Worm (Caenorhabditis elegans) whole organism, late embryonic: ENCODE measurements around the gene T20D4.11.

Experiments used
- K09A11.1 ChIP-seq: sonication (generic microtip); optimal IDR thresholded peaks from 2 replicates; lab custom pipeline; 2017; ENCODE audit warnings: antibody characterized with exemption, mild to moderate bottlenecking, missing genetic modification characterization, missing compliant biosample characterization; ENCODE audit not compliant: insufficient read depth
- ama-1 ChIP-seq: fragments of 150-350 bp; optimal IDR thresholded peaks from 2 replicates; lab custom pipeline; 2014
- dmd-4 ChIP-seq: sonication (generic microtip); optimal IDR thresholded peaks from 2 replicates; lab custom pipeline; 2016; ENCODE audit warnings: borderline replicate concordance, missing genetic modification characterization, missing compliant biosample characterization
- gmeb-2 ChIP-seq: sonication (generic microtip); optimal IDR thresholded peaks from 2 replicates; lab custom pipeline; 2016; ENCODE audit warnings: missing genetic modification characterization, inconsistent platforms, missing compliant biosample characterization
- nfya-1 ChIP-seq: sonication (generic microtip); optimal IDR thresholded peaks from 2 replicates; lab custom pipeline; 2017; ENCODE audit warnings: missing genetic modification characterization, mild to moderate bottlenecking, missing compliant biosample characterization, antibody characterized with exemption, moderate library complexity
- rnt-1 ChIP-seq: sonication (generic microtip); optimal IDR thresholded peaks from 2 replicates; lab custom pipeline; 2016; ENCODE audit warnings: missing genetic modification characterization, missing compliant biosample characterization
- tbx-2 ChIP-seq: sonication (generic microtip); optimal IDR thresholded peaks from 2 replicates; lab custom pipeline; 2016; ENCODE audit warnings: missing genetic modification characterization, missing compliant biosample characterization
- unc-55 ChIP-seq: sonication (generic microtip); optimal IDR thresholded peaks from 2 replicates; lab custom pipeline; 2017; ENCODE audit warnings: missing biosample characterization, missing genetic modification reagents, missing genetic modification characterization

DNA sequence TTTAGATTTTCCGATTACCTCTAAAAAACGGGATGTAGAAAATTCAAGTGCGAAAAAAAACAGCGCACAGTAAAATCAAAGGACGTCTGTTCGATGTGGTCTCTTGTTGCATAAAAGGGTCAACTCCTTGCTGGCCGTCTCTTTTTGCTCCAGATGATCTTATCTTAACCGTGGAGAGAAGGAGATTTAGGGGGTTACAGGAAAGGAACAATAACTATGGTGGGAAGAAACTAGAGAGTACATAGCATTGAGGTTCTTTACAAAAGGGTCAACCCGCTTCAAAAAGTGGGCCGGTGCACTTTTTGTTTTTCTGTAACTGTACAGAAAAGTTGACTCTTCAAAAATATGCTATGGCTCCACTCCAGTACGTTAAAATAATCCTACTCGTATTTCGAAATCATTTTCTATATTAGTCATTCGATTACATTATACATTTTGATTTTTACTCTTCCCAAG, 33.1 kb downstream of the T20D4.11 start, which contains the start of the genes T20D4.19 and srj-9:
- TF ChIP-seq unc-55 (GFP tag; lab: Kevin White, UChicago): no peak
- TF ChIP-seq dmd-4 (tag; lab: Kevin White, UChicago): no peak
- TF ChIP-seq tbx-2 (tag; lab: Kevin White, UChicago): no peak
- no peak for TF ChIP-seq gmeb-2 (tag; lab: Kevin White, UChicago)
- TF ChIP-seq nfya-1 (tag; lab: Kevin White, UChicago): no peak
- TF ChIP-seq rnt-1: no peak
- TF ChIP-seq K09A11.1 (tag; lab: Kevin White, UChicago): no peak
- no peak for TF ChIP-seq ama-1
